Fruit fly (Drosophila melanogaster) whole organism, embryonic: ENCODE data around the gene CG10570.

Experiments used
- CG17361 ChIP-seq: fragments of 200-800 bp; sonication (Bioruptor generic); IDR thresholded peaks from 3 replicates; pipeline ENCODE4 v1.3.6; 2022; ENCODE audit warnings: missing biosample characterization, missing genetic modification characterization
- CG2678 ChIP-seq: fragments of 200-800 bp; sonication (Bioruptor generic); optimal IDR thresholded peaks from 3 replicates; lab custom pipeline; 2019; ENCODE audit warnings: missing biosample characterization, mild to moderate bottlenecking, missing genetic modification characterization, moderate library complexity
- CG30431 ChIP-seq: fragments of 200-800 bp; sonication (Bioruptor generic); optimal IDR thresholded peaks from 2 replicates; lab custom pipeline; 2017; ENCODE audit warnings: missing biosample characterization, missing genetic modification characterization
- CG33557 ChIP-seq: fragments of 200-800 bp; sonication (Bioruptor generic); optimal IDR thresholded peaks from 2 replicates; lab custom pipeline; 2019; ENCODE audit warnings: missing biosample characterization, mild to moderate bottlenecking, missing genetic modification characterization, moderate library complexity
- CG8478 ChIP-seq: fragments of >200 bp; optimal IDR thresholded peaks from 2 replicates; lab custom pipeline; 2018
- CG9932 ChIP-seq: fragments of 200-800 bp; sonication (Bioruptor generic); IDR thresholded peaks from 2 replicates; pipeline ENCODE4 v1.3.6; 2022; ENCODE audit warnings: missing biosample characterization, missing genetic modification characterization
- MESR4 ChIP-seq: fragments of 200-800 bp; sonication (Bioruptor generic); optimal IDR thresholded peaks from 2 replicates; lab custom pipeline; 2018; ENCODE audit warnings: missing biosample characterization, mild to moderate bottlenecking, missing genetic modification characterization, moderate library complexity
- NFAT ChIP-seq: fragments of 200-800 bp; sonication (Bioruptor generic); IDR thresholded peaks from 2 replicates; pipeline ENCODE4 v1.3.6; 2022; ENCODE audit warnings: missing biosample characterization, missing genetic modification characterization
- inv ChIP-seq: fragments of 200-800 bp; sonication (Bioruptor generic); IDR thresholded peaks from 2 replicates; pipeline ENCODE4 v1.3.6; 2022; ENCODE audit warnings: missing biosample characterization, missing genetic modification characterization; ENCODE audit not compliant: partially characterized antibody
- tap ChIP-seq: fragments of 200-800 bp; optimal IDR thresholded peaks from 3 replicates; lab custom pipeline; 2019; ENCODE audit warnings: missing biosample characterization, mild to moderate bottlenecking, missing genetic modification characterization, moderate library complexity
- wdn ChIP-seq: fragments of 200-800 bp; sonication (Bioruptor generic); IDR thresholded peaks from 2 replicates; pipeline ENCODE4 v1.3.6; 2022; ENCODE audit warnings: missing biosample characterization, missing genetic modification characterization

DNA sequence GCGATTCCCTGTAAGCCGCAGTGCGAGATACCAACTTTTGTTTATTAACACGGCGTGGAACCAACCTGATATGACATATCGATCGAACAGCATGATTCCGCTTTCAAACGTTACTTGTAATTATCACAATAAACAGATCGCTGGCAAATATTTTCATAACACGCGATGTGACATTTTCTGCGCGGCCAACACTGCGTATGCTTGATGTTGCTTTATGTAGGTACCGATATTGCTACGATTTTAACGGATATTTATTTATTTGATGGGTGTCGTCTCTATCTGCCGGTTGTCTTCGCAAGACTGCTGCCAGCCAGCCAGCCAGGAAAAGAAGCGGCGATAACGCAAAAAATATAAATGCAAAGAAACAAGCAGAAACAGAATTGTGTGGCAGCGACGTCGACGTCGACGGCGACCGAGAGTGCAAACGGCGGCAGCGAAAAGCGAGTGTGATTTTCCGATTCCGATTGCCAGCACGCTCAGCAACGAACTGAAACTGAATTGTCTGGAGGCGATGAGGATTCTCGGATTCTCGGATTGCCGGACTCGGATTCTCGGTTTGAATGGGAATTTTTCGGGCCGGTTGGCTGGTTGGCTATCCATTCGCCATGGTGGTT is 28.7 kb downstream of the CG10570 start:
- TF ChIP-seq inv (GFP tag; lab: Robert Waterston, UW) = no peak
- TF ChIP-seq CG17361 = no peak
- no peak for TF ChIP-seq wdn
- no peak for TF ChIP-seq MESR4 (GFP tag; lab: Kevin White, UChicago)
- TF ChIP-seq CG9932 (GFP tag; lab: Robert Waterston, UW) = no peak
- TF ChIP-seq CG33557 (GFP tag; lab: Kevin White, UChicago) = no peak
- no peak for TF ChIP-seq NFAT (GFP tag; lab: Robert Waterston, UW)
- no peak for TF ChIP-seq CG2678 (tag; lab: Kevin White, UChicago)
- no peak for TF ChIP-seq CG8478 (lab: Kevin White, UChicago)
- TF ChIP-seq tap (tag; lab: Kevin White, UChicago) = no peak
- TF ChIP-seq CG30431 (GFP tag; lab: Kevin White, UChicago) = no peak
